ENCODE assay signal across 5 worm cellular contexts in the genomic region with DNA sequence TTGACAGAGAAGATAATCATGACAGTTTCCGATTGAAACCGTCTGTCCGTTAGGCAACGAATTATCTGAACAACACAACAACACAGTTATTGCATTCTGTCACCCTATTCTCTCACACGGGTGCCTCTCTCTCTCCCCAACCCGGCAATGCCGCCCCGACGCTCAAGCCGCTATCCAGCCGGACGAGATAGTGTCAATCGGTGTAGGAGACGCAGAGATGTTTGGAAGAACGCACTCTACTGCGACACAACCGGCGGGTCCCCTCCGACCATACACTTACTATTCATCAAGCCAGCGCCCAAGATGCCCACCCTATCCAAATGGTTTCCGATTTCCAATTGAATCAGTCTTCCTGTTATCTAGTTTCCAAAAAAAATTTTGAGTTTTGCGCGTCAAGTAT.
TF ChIP-seq lines count a peak whose summit lies in the region.

No protein-coding gene starts in this region.

TF ChIP-seq in whole organism, L1 larva, 84 proteins besides CTCF, POLR2A, EP300 and RAD21 (continues in another document):
- no peak for TF ChIP-seq ceh-82 (tag; optimal IDR thresholded peaks at IDR 0.05; lab: Kevin White, UChicago)
- no peak for TF ChIP-seq aly-2 (tag; optimal IDR thresholded peaks at IDR 0.05; lab: Kevin White, UChicago)
- no peak for TF ChIP-seq pqm-1 (tag; optimal IDR thresholded peaks at IDR 0.05; lab: Kevin White, UChicago)
- TF ChIP-seq nhr-47 (tag; optimal IDR thresholded peaks at IDR 0.05; lab: Kevin White, UChicago), result no peak
- no peak for TF ChIP-seq mab-9 (GFP tag; IDR thresholded peaks at IDR 0.05; lab: Robert Waterston, UW)
- TF ChIP-seq egl-13 (tag; optimal IDR thresholded peaks at IDR 0.05; lab: Kevin White, UChicago), result no peak
- peak; percentile 73 for TF ChIP-seq lin-14 (GFP tag; optimal IDR thresholded peaks at IDR 0.05; lab: Kevin White, UChicago)
- no peak for TF ChIP-seq efl-1 (optimal IDR thresholded peaks at IDR 0.05; lab: Kevin White, UChicago)
- peak in 1 of 2 experiments; percentile 41 for TF ChIP-seq efl-1 (GFP tag; optimal IDR thresholded peaks at IDR 0.05 in 1 of 2; lab: Kevin White, UChicago)
- no peak for TF ChIP-seq nhr-28 (tag; optimal IDR thresholded peaks at IDR 0.05; lab: Kevin White, UChicago)
- TF ChIP-seq sox-4 (tag; optimal IDR thresholded peaks at IDR 0.05; lab: Kevin White, UChicago), result no peak
- TF ChIP-seq swsn-7 (tag; optimal IDR thresholded peaks at IDR 0.05; lab: Kevin White, UChicago), result peak; percentile 3
- TF ChIP-seq C34B4.2 (tag; optimal IDR thresholded peaks at IDR 0.05; lab: Kevin White, UChicago), result no peak
- no peak for TF ChIP-seq egl-27 (tag; optimal IDR thresholded peaks at IDR 0.05; lab: Kevin White, UChicago)
- TF ChIP-seq alr-1 (tag; optimal IDR thresholded peaks at IDR 0.05; lab: Kevin White, UChicago; ENCODE audit: borderline replicate concordance), result no peak
- no peak for TF ChIP-seq blmp-1 (tag; optimal IDR thresholded peaks at IDR 0.05; lab: Kevin White, UChicago)
- TF ChIP-seq lsy-2 (tag; optimal IDR thresholded peaks at IDR 0.05; lab: Kevin White, UChicago), result peak in 1 of 2 experiments; percentile 6
- no peak for TF ChIP-seq fos-1 (tag; optimal IDR thresholded peaks at IDR 0.05; lab: Kevin White, UChicago)

TF ChIP-seq in whole organism, L3 larva, 47 proteins besides CTCF, POLR2A, EP300 and RAD21:
- peak; percentile 67 for TF ChIP-seq lin-39 (tag; optimal IDR thresholded peaks at IDR 0.05; lab: Kevin White, UChicago)
- peak; percentile 64 for TF ChIP-seq hmg-11 (tag; optimal IDR thresholded peaks at IDR 0.05; lab: Kevin White, UChicago)
- no peak for TF ChIP-seq lsy-12 (tag; optimal IDR thresholded peaks at IDR 0.05; lab: Kevin White, UChicago)
- no peak for TF ChIP-seq zag-1 (tag; optimal IDR thresholded peaks at IDR 0.05; lab: Kevin White, UChicago)
- peak; percentile 17 for TF ChIP-seq nfya-1 (tag; optimal IDR thresholded peaks at IDR 0.05; lab: Kevin White, UChicago; ENCODE audit: insufficient read depth)
- TF ChIP-seq nhr-25 (tag; optimal IDR thresholded peaks at IDR 0.05; lab: Kevin White, UChicago), result peak; percentile 22
- TF ChIP-seq elt-3 (tag; optimal IDR thresholded peaks at IDR 0.05; lab: Kevin White, UChicago), result no peak
TF ChIP-seq in whole organism, L3 larva: peak in this region for 4.

TF ChIP-seq in whole organism, early embryonic, 17 proteins besides CTCF, POLR2A, EP300 and RAD21:
- peak; percentile 57 for TF ChIP-seq hmg-4 (GFP tag; optimal IDR thresholded peaks at IDR 0.05; lab: Kevin White, UChicago)
- peak; percentile 69 for TF ChIP-seq aly-1 (tag; optimal IDR thresholded peaks at IDR 0.05; lab: Kevin White, UChicago)
- no peak for TF ChIP-seq ama-1 (optimal IDR thresholded peaks at IDR 0.05; lab: Kevin White, UChicago)
- peak; percentile 31 for TF ChIP-seq F13C5.2 (tag; optimal IDR thresholded peaks at IDR 0.05; lab: Kevin White, UChicago)
TF ChIP-seq in whole organism, early embryonic: peak in this region for 3.

TF ChIP-seq in whole organism, midembryonic, 9 proteins besides CTCF, POLR2A, EP300 and RAD21:
- TF ChIP-seq ref-1 (GFP tag; conservative IDR thresholded peaks at IDR 0.05; lab: Robert Waterston, UW), result no peak
- peak; percentile 65 for TF ChIP-seq flt-1 (GFP tag; IDR thresholded peaks at IDR 0.05; lab: Robert Waterston, UW)
- no peak for TF ChIP-seq tab-1 (GFP tag; IDR thresholded peaks at IDR 0.05; lab: Robert Waterston, UW)
- TF ChIP-seq cog-1 (tag; optimal IDR thresholded peaks at IDR 0.05; lab: Kevin White, UChicago), result peak; percentile 59
- TF ChIP-seq ztf-29 (GFP tag; IDR thresholded peaks at IDR 0.05; lab: Robert Waterston, UW), result peak; percentile 99
- peak; percentile 24; the same call in 1 of the 2 replicates for TF ChIP-seq ztf-23 (GFP tag; IDR thresholded peaks at IDR 0.05; lab: Robert Waterston, UW)
- TF ChIP-seq med-1 (GFP tag; optimal IDR thresholded peaks at IDR 0.05; lab: Kevin White, UChicago; ENCODE audit: insufficient read depth), result no peak

TF ChIP-seq in whole organism, young adult, 124 proteins besides CTCF, POLR2A, EP300 and RAD21:
- peak; percentile 76 for TF ChIP-seq zfh-2 (GFP tag; conservative IDR thresholded peaks at IDR 0.05; lab: Robert Waterston, UW)
- TF ChIP-seq F39B2.1 (GFP tag; IDR thresholded peaks at IDR 0.05; lab: Robert Waterston, UW), result no peak
- TF ChIP-seq dox-1 (GFP tag; IDR thresholded peaks at IDR 0.05; lab: Robert Waterston, UW), result 0 out of 2 replicates have a peak, but pooled peaks have one; percentile 51
- TF ChIP-seq hmg-1.2 (GFP tag; IDR thresholded peaks at IDR 0.05; lab: Robert Waterston, UW), result peak; percentile 67; the same call in 1 of the 2 replicates
- no peak for TF ChIP-seq tlf-1 (GFP tag; optimal IDR thresholded peaks at IDR 0.05; lab: Kevin White, UChicago)
- no peak for TF ChIP-seq athp-1 (tag; optimal IDR thresholded peaks at IDR 0.05; lab: Kevin White, UChicago)
